Worm (Caenorhabditis elegans): Measurements from ENCODE around the gene tsp-13.

DNA sequence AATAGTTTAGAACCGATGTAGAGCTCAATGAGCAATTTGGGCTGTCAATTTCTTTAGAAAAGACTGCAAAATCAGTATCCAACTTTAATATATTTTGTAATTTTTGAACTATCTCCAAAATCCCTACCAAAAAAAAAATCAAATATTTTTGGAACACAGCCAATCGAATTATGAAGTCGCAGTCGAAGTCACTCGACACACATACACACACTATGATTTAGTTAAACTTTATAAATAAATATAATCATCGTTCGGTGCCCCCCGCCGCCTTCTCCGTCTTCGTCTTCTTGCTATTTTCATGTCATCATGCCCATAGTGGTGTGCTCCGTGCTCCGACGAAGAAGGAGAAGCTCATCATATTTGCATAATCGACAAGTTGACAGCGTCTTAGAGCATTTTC lies 23.2 kb downstream of the tsp-13 start:
- TF ChIP-seq unc-3 (GFP tag; conservative IDR thresholded peaks at IDR 0.05): no peak
- no peak for TF ChIP-seq unc-3 (tag; optimal IDR thresholded peaks at IDR 0.05)
- TF ChIP-seq sox-4 (tag; optimal IDR thresholded peaks at IDR 0.05): no peak
- TF ChIP-seq nfya-1 (tag; optimal IDR thresholded peaks at IDR 0.05): no peak
- no peak for TF ChIP-seq ceh-2 (tag; optimal IDR thresholded peaks at IDR 0.05)

All from whole organism, late embryonic.